Fruit fly (Drosophila melanogaster): Measurements from ENCODE around the gene CG17571.

- TF ChIP-seq Dll (optimal IDR thresholded peaks at IDR 0.05) (no peak), usp (GFP tag; optimal IDR thresholded peaks at IDR 0.05) (no peak), psq (optimal IDR thresholded peaks at IDR 0.05) (no peak), pan (optimal IDR thresholded peaks at IDR 0.05) (no peak), CG8478 (optimal IDR thresholded peaks at IDR 0.05) (no peak), EcR (GFP tag; optimal IDR thresholded peaks at IDR 0.05) (no peak)
Measured at dm6 chr2L:20222940-20223727, 33.9 kb downstream of the CG17571 start.
